Fruit fly (Drosophila melanogaster) whole organism, embryonic: ENCODE results near the gene Tim17b1.
A peak's percentile ranks its signal among the peaks of the same experiment; 100 is the strongest.

Experiments
- Bgb ChIP-seq: fragments of 200-800 bp; sonication (Bioruptor generic); IDR thresholded peaks from 2 replicates; pipeline ENCODE4 v1.3.6; 2022; ENCODE audit warnings: missing biosample characterization, missing genetic modification characterization; ENCODE audit not compliant: partially characterized antibody
- BtbVII ChIP-seq: fragments of 200-800 bp; sonication (Bioruptor generic); optimal IDR thresholded peaks from 3 replicates; lab custom pipeline; 2017; ENCODE audit warnings: missing biosample characterization, mild to moderate bottlenecking, missing genetic modification characterization
- CG10147 ChIP-seq: fragments of 200-800 bp; sonication (Bioruptor generic); optimal IDR thresholded peaks from 2 replicates; lab custom pipeline; 2019; ENCODE audit warnings: missing biosample characterization, mild to moderate bottlenecking, missing genetic modification characterization, moderate library complexity
- CG10431 ChIP-seq: fragments of 200-800 bp; sonication (Bioruptor generic); optimal IDR thresholded peaks from 3 replicates; lab custom pipeline; 2018; ENCODE audit warnings: missing biosample characterization, mild to moderate bottlenecking, missing genetic modification characterization
- CG11696 ChIP-seq: fragments of 200-800 bp; sonication (Bioruptor generic); IDR thresholded peaks from 2 replicates; pipeline ENCODE4 v1.3.6; 2022; ENCODE audit warnings: missing biosample characterization, missing genetic modification characterization
- CG12155 ChIP-seq: fragments of 200-800 bp; sonication (Bioruptor generic); optimal IDR thresholded peaks from 3 replicates; lab custom pipeline; 2016; ENCODE audit warnings: missing biosample characterization, missing genetic modification characterization
- CG13296 ChIP-seq: fragments of 200-800 bp; sonication (Bioruptor generic); optimal IDR thresholded peaks from 3 replicates; lab custom pipeline; 2018; ENCODE audit warnings: missing biosample characterization, mild to moderate bottlenecking, missing genetic modification characterization
- CG13424 ChIP-seq: fragments of 200-800 bp; sonication (Bioruptor generic); optimal IDR thresholded peaks from 2 replicates; lab custom pipeline; 2019; ENCODE audit warnings: missing biosample characterization, mild to moderate bottlenecking, missing genetic modification characterization, moderate library complexity
- CG13894 ChIP-seq: fragments of 200-800 bp; sonication (Bioruptor generic); optimal IDR thresholded peaks from 3 replicates; lab custom pipeline; 2018; ENCODE audit warnings: missing biosample characterization, mild to moderate bottlenecking, missing genetic modification characterization, moderate library complexity
- CG14860 ChIP-seq: fragments of 200-800 bp; sonication (Bioruptor generic); IDR thresholded peaks from 3 replicates; pipeline ENCODE4 v1.3.6; 2022; ENCODE audit warnings: missing biosample characterization, missing genetic modification characterization; ENCODE audit not compliant: partially characterized antibody
- CG1603 ChIP-seq: fragments of 200-800 bp; sonication (Bioruptor generic); optimal IDR thresholded peaks from 2 replicates; lab custom pipeline; 2019; ENCODE audit warnings: missing biosample characterization, mild to moderate bottlenecking, missing genetic modification characterization, moderate library complexity
- CG17568 ChIP-seq: fragments of 200-800 bp; sonication (Bioruptor generic); optimal IDR thresholded peaks from 2 replicates; lab custom pipeline; 2018; ENCODE audit warnings: missing biosample characterization, mild to moderate bottlenecking, missing genetic modification characterization, moderate library complexity
- CG2199 ChIP-seq: fragments of 200-800 bp; sonication (Bioruptor generic); IDR thresholded peaks from 3 replicates; pipeline ENCODE4 v1.3.6; 2022; ENCODE audit warnings: missing biosample characterization, missing genetic modification characterization
- CG2889 ChIP-seq: fragments of 200-800 bp; sonication (Bioruptor generic); IDR thresholded peaks from 3 replicates; pipeline ENCODE4 v1.3.6; 2022; ENCODE audit warnings: missing biosample characterization, missing genetic modification characterization
- CG6765 ChIP-seq: fragments of 200-800 bp; sonication (Bioruptor generic); optimal IDR thresholded peaks from 3 replicates; lab custom pipeline; 2017; ENCODE audit warnings: missing biosample characterization, mild to moderate bottlenecking, missing genetic modification characterization
- CG8290 ChIP-seq, 3 experiments: fragments of 200-800 bp; sonication (Bioruptor generic); optimal IDR thresholded peaks; 2 replicates each; lab custom pipeline; 2016 to 2019; ENCODE audit warnings: missing biosample characterization in 3 of 3, missing genetic modification characterization in 3 of 3, mild to moderate bottlenecking in 2 of 3, moderate library complexity in 1 of 3
- CG8944 ChIP-seq: fragments of 200-800 bp; sonication (Bioruptor generic); optimal IDR thresholded peaks from 3 replicates; lab custom pipeline; 2016; ENCODE audit warnings: missing biosample characterization, missing genetic modification characterization
- CHES-1-like ChIP-seq: fragments of 200-800 bp; sonication (Bioruptor generic); optimal IDR thresholded peaks from 2 replicates; lab custom pipeline; 2016; ENCODE audit warnings: missing biosample characterization, missing genetic modification characterization
- Dp ChIP-seq: fragments of 200-800 bp; sonication (Bioruptor generic); optimal IDR thresholded peaks from 2 replicates; lab custom pipeline; 2018; ENCODE audit warnings: missing biosample characterization, mild to moderate bottlenecking, missing genetic modification characterization, moderate library complexity
- Elba2 ChIP-seq: fragments of 200-800 bp; sonication (Bioruptor generic); optimal IDR thresholded peaks from 3 replicates; lab custom pipeline; 2016; ENCODE audit warnings: missing biosample characterization, missing genetic modification characterization
- H15 ChIP-seq: fragments of 200-800 bp; sonication (Bioruptor generic); IDR thresholded peaks from 3 replicates; pipeline ENCODE4 v1.3.6; 2022; ENCODE audit warnings: missing biosample characterization, missing genetic modification characterization
- Hr78 ChIP-seq, 2 experiments: fragments of 200-800 bp in 1 of 2; fragments of >200 bp in 1 of 2; sonication (Bioruptor generic) in 1 of 2; optimal IDR thresholded peaks; 2 replicates each; lab custom pipeline; 2017 to 2019; ENCODE audit warnings: missing biosample characterization in 2 of 2, missing genetic modification characterization in 2 of 2, mild to moderate bottlenecking in 1 of 2, moderate library complexity in 1 of 2
- Med ChIP-seq: fragments of 200-800 bp; sonication (Bioruptor generic); peaks from one replicate; lab custom pipeline; 2016; ENCODE audit warnings: missing biosample characterization, missing genetic modification characterization, mild to moderate bottlenecking, inconsistent platforms, moderate library complexity
- NC2β ChIP-seq: fragments of 200-800 bp; sonication (Bioruptor generic); optimal IDR thresholded peaks from 2 replicates; lab custom pipeline; 2016; ENCODE audit warnings: missing biosample characterization, missing genetic modification characterization
- PHDP ChIP-seq: fragments of 200-800 bp; sonication (Bioruptor generic); optimal IDR thresholded peaks from 3 replicates; lab custom pipeline; 2018; ENCODE audit warnings: missing biosample characterization, mild to moderate bottlenecking, missing genetic modification characterization, moderate library complexity
- Sox100B ChIP-seq: fragments of 200-800 bp; sonication (Bioruptor generic); optimal IDR thresholded peaks from 3 replicates; lab custom pipeline; 2018; ENCODE audit warnings: missing biosample characterization, mild to moderate bottlenecking, missing genetic modification characterization
- ara ChIP-seq: fragments of 200-800 bp; sonication (Bioruptor generic); IDR thresholded peaks from 2 replicates; pipeline ENCODE4 v1.3.6; 2022; ENCODE audit warnings: missing biosample characterization, missing genetic modification characterization
- caup ChIP-seq: fragments of 200-800 bp; sonication (Bioruptor generic); optimal IDR thresholded peaks from 3 replicates; lab custom pipeline; 2017; ENCODE audit warnings: missing biosample characterization, mild to moderate bottlenecking, missing genetic modification characterization, moderate library complexity; ENCODE audit not compliant: severe bottlenecking
- chif ChIP-seq, 2 experiments: fragments of 200-800 bp; sonication (Bioruptor generic); optimal IDR thresholded peaks; 3 replicates each; lab custom pipeline; 2016; ENCODE audit warnings: missing biosample characterization in 2 of 2, missing genetic modification characterization in 2 of 2
- chinmo ChIP-seq: fragments of 200-800 bp; sonication (Bioruptor generic); IDR thresholded peaks from 4 replicates; pipeline ENCODE4 v1.3.6; 2022; ENCODE audit warnings: missing biosample characterization, missing genetic modification characterization; ENCODE audit not compliant: partially characterized antibody
- da ChIP-seq: fragments of 200-800 bp; sonication (Bioruptor generic); optimal IDR thresholded peaks from 2 replicates; lab custom pipeline; 2016; ENCODE audit warnings: missing biosample characterization, missing genetic modification characterization
- dati ChIP-seq: fragments of 200-800 bp; sonication (Bioruptor generic); IDR thresholded peaks from 2 replicates; pipeline ENCODE4 v1.3.6; 2022; ENCODE audit warnings: missing biosample characterization, missing genetic modification characterization
- gce ChIP-seq: fragments of 200-800 bp; sonication (Bioruptor generic); IDR thresholded peaks from 3 replicates; pipeline ENCODE4 v1.3.6; 2022; ENCODE audit warnings: missing biosample characterization, missing genetic modification characterization
- gcm ChIP-seq: fragments of 200-800 bp; sonication (Bioruptor generic); optimal IDR thresholded peaks from 2 replicates; lab custom pipeline; 2019; ENCODE audit warnings: missing biosample characterization, mild to moderate bottlenecking, missing genetic modification characterization, moderate library complexity
- lab ChIP-seq: fragments of 200-800 bp; sonication (Bioruptor generic); optimal IDR thresholded peaks from 3 replicates; lab custom pipeline; 2017; ENCODE audit warnings: missing biosample characterization, missing genetic modification characterization, mild to moderate bottlenecking, moderate library complexity, missing genetic modification reagents
- maf-S ChIP-seq: fragments of 200-800 bp; sonication (Bioruptor generic); optimal IDR thresholded peaks from 2 replicates; lab custom pipeline; 2016; ENCODE audit warnings: missing biosample characterization, missing genetic modification characterization
- mirr ChIP-seq: fragments of 200-800 bp; sonication (Bioruptor generic); optimal IDR thresholded peaks from 3 replicates; lab custom pipeline; 2018; ENCODE audit warnings: missing biosample characterization, mild to moderate bottlenecking, missing genetic modification characterization
- nom ChIP-seq: fragments of 200-800 bp; sonication (Bioruptor generic); optimal IDR thresholded peaks from 2 replicates; lab custom pipeline; 2017; ENCODE audit warnings: missing biosample characterization, missing genetic modification characterization, mild to moderate bottlenecking, moderate library complexity, missing genetic modification reagents
- schlank ChIP-seq: fragments of 200-800 bp; sonication (Bioruptor generic); optimal IDR thresholded peaks from 2 replicates; lab custom pipeline; 2018; ENCODE audit warnings: missing biosample characterization, mild to moderate bottlenecking, missing genetic modification characterization
- sd ChIP-seq: fragments of 200-800 bp; sonication (Bioruptor generic); optimal IDR thresholded peaks from 3 replicates; lab custom pipeline; 2018; ENCODE audit warnings: missing biosample characterization, mild to moderate bottlenecking, missing genetic modification characterization, moderate library complexity
- sens ChIP-seq: fragments of 200-800 bp; sonication (Bioruptor generic); peaks from one replicate; lab custom pipeline; 2016; ENCODE audit warnings: missing biosample characterization, missing genetic modification characterization
- slp2 ChIP-seq: fragments of 200-800 bp; sonication (Bioruptor generic); optimal IDR thresholded peaks from 2 replicates; lab custom pipeline; 2016; ENCODE audit warnings: missing biosample characterization, missing genetic modification characterization
- so ChIP-seq: fragments of 200-800 bp; sonication (Bioruptor generic); IDR thresholded peaks from 3 replicates; pipeline ENCODE4 v1.3.6; 2022; ENCODE audit warnings: missing biosample characterization, missing genetic modification characterization
- stc ChIP-seq: fragments of 200-800 bp; sonication (Bioruptor generic); IDR thresholded peaks from 2 replicates; pipeline ENCODE4 v1.3.6; 2022; ENCODE audit warnings: missing biosample characterization, missing genetic modification characterization
- sug ChIP-seq: fragments of 200-800 bp; optimal IDR thresholded peaks from 2 replicates; lab custom pipeline; 2019; ENCODE audit warnings: missing biosample characterization, mild to moderate bottlenecking, missing genetic modification characterization, moderate library complexity

Tim17b1 gene

dm6 chr3R:5305850-5306483, 6.0 kb downstream of the Tim17b1 start (continued):
- TF ChIP-seq CG1603 (peak; percentile 15), CG11696 (GFP tag; lab: Robert Waterston, UW) (no peak), sd (peak; percentile 8), CG10431 (GFP tag; lab: Kevin White, UChicago) (peak; percentile 11), Med (peak; percentile 10), Dp (GFP tag; lab: Kevin White, UChicago) (no peak), ara (GFP tag; lab: Robert Waterston, UW) (peak; percentile 32; the same call in 1 of the 2 replicates), Hr78 (GFP tag; optimal IDR thresholded peaks at IDR 0.05; lab: Kevin White, UChicago) (no peak), lab (peak; percentile 75)
- TF ChIP-seq, all 482 proteins: peak for 18

DNA sequence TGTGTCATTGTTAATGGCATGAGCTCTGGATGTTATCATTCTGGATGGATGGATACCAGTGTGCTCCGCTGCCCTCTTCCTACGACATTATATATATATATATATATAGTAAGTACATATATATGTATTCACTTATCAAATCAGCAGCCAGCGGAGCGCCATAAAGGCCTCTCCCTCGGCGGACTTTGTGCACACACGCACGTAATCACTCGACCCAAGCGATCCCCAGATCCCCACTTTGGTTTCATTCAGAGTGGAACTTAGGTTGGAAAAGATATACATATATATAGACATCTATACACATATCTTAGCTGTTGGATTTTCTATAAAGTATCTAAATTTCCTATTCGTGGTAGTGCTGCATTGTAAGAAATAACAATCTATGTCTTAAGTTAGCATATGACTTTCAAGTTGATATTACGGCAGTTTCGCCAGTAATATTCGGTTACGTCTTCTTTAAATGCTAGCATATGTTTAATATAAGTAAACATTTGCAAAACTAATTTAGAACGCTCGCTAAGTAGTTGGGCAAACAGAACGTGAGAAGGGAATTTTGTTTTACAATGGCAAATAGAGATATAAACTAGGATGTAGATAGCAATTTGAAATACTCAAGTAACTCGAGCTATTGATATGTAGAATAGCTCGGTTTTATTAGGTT, 8.3 kb downstream of the Tim17b1 start:
- TF ChIP-seq CG2889 (GFP tag; lab: Robert Waterston, UW) = no peak
- no peak for TF ChIP-seq schlank (tag; lab: Kevin White, UChicago)
- TF ChIP-seq CG10431 (GFP tag; lab: Kevin White, UChicago) = no peak
- no peak for TF ChIP-seq CG17568 (GFP tag; lab: Kevin White, UChicago)
- TF ChIP-seq CHES-1-like (GFP tag; lab: Kevin White, UChicago) = no peak
- no peak for TF ChIP-seq caup
- TF ChIP-seq Elba2 (GFP tag; lab: Kevin White, UChicago) = no peak
- TF ChIP-seq H15 (GFP tag; lab: Robert Waterston, UW) = no peak
- no peak for TF ChIP-seq maf-S
- TF ChIP-seq stc = no peak
- no peak for TF ChIP-seq da
- TF ChIP-seq sens (GFP tag; lab: Kevin White, UChicago) = peak; percentile 19
- no peak for TF ChIP-seq chif (GFP tag; optimal IDR thresholded peaks at IDR 0.05; lab: Kevin White, UChicago)
- no peak for TF ChIP-seq mirr (GFP tag; lab: Kevin White, UChicago)
- TF ChIP-seq CG12155 (GFP tag; lab: Kevin White, UChicago) = no peak
- TF ChIP-seq Sox100B (GFP tag; lab: Kevin White, UChicago) = no peak
- TF ChIP-seq CG14860 (GFP tag; lab: Robert Waterston, UW) = no peak
- TF ChIP-seq gcm (GFP tag; lab: Kevin White, UChicago) = no peak
- no peak for TF ChIP-seq CG13424 (tag; lab: Kevin White, UChicago)
- TF ChIP-seq nom (GFP tag; lab: Kevin White, UChicago) = peak; percentile 75
- peak; percentile 70 for TF ChIP-seq Med
- no peak for TF ChIP-seq so (GFP tag; lab: Robert Waterston, UW)
- no peak for TF ChIP-seq Bgb (GFP tag; lab: Robert Waterston, UW)
- 0 out of 4 replicates have a peak, but pooled peaks have one; percentile 12 for TF ChIP-seq chinmo (GFP tag; lab: Robert Waterston, UW)
- TF ChIP-seq CG6765 (GFP tag; lab: Kevin White, UChicago) = no peak
- TF ChIP-seq dati (GFP tag; lab: Robert Waterston, UW) = no peak
- TF ChIP-seq, all 482 proteins: peak for 4

DNA sequence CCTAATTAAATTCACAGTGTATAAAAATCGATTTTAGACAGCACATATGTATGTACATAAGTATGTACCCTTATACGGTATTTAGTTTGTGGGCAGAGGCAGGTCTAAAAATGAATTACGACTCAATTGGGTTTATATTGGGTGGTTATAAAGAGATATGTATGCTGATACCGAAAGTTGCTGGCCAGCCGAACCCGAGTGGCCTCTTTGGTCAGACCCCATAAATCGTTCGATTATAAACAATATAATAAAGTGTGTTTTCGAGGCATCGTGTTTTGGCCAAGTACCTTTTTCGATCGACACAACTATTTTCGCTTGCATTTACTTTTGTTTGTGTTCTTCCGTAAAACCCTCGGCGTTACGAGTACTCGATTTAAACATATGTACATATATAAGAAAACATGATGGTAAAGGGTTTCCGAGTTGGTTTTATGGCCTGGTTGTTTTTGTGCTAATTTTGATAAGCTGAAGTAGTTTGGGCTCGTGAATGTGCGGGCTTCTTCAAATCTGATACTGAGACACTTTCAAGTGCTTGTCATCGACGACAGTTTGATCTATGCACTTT, 9.4 kb downstream of the Tim17b1 start:
- TF ChIP-seq CG2199 (no peak), BtbVII (peak; percentile 22), NC2β (GFP tag; lab: Kevin White, UChicago) (no peak), CG13894 (peak; percentile 19), CG8944 (GFP tag; lab: Kevin White, UChicago) (no peak), CG13296 (peak; percentile 2), CG8290 (GFP tag; optimal IDR thresholded peaks at IDR 0.05; lab: Kevin White, UChicago) (no peak), CG8290 (tag; optimal IDR thresholded peaks at IDR 0.05; lab: Kevin White, UChicago) (peak in 1 of 2 experiments; percentile 9), Med (peak; percentile 28), sens (GFP tag; lab: Kevin White, UChicago) (peak; percentile 12), PHDP (tag; lab: Kevin White, UChicago) (peak; percentile 25), CG10147 (no peak), gce (GFP tag; lab: Robert Waterston, UW) (no peak), slp2 (GFP tag; lab: Kevin White, UChicago) (no peak), sug (tag; lab: Kevin White, UChicago) (peak; percentile 88)
